Worm (Caenorhabditis elegans) whole organism, late embryonic: Measurements from ENCODE around the gene myrf-2.
A peak's percentile ranks its signal among the peaks of the same experiment; 100 is the strongest.

ENCODE experiments used
- C38D4.7 ChIP-seq: fragments of 200-800 bp; sonication (Bioruptor generic); optimal IDR thresholded peaks from 2 replicates; lab custom pipeline; 2018; ENCODE audit warnings: mild to moderate bottlenecking, missing genetic modification characterization, moderate library complexity, missing compliant biosample characterization
- K02D7.2 ChIP-seq: sonication (generic microtip); optimal IDR thresholded peaks from 2 replicates; lab custom pipeline; 2017; ENCODE audit warnings: mild to moderate bottlenecking, missing genetic modification characterization, missing compliant biosample characterization
- K09A11.1 ChIP-seq: sonication (generic microtip); optimal IDR thresholded peaks from 2 replicates; lab custom pipeline; 2017; ENCODE audit warnings: antibody characterized with exemption, mild to moderate bottlenecking, missing genetic modification characterization, missing compliant biosample characterization; ENCODE audit not compliant: insufficient read depth
- ceh-14 ChIP-seq: sonication (generic microtip); optimal IDR thresholded peaks from 2 replicates; lab custom pipeline; 2016; ENCODE audit warnings: missing genotype, missing genetic modification characterization, missing compliant biosample characterization
- ceh-18 ChIP-seq: sonication (generic microtip); optimal IDR thresholded peaks from 2 replicates; lab custom pipeline; 2016; ENCODE audit warnings: missing genetic modification characterization, missing compliant biosample characterization
- ceh-22 ChIP-seq: sonication (generic microtip); optimal IDR thresholded peaks from 2 replicates; lab custom pipeline; 2017; ENCODE audit warnings: missing biosample characterization, missing genetic modification characterization
- ceh-24 ChIP-seq: sonication (generic microtip); optimal IDR thresholded peaks from 2 replicates; lab custom pipeline; 2016; ENCODE audit warnings: mild to moderate bottlenecking, missing genetic modification characterization, missing compliant biosample characterization
- ceh-31 ChIP-seq: sonication (generic microtip); optimal IDR thresholded peaks from 2 replicates; lab custom pipeline; 2016; ENCODE audit warnings: missing genetic modification characterization, missing compliant biosample characterization
- ceh-45 ChIP-seq: fragments of 200-800 bp; sonication (Bioruptor generic); IDR thresholded peaks from 2 replicates; pipeline ENCODE4 v1.3.6; 2022; ENCODE audit warnings: missing genetic modification reagents, missing genetic modification characterization, missing compliant biosample characterization
- ceh-6 ChIP-seq: fragments of 200-800 bp; sonication (Bioruptor generic); optimal IDR thresholded peaks from 2 replicates; lab custom pipeline; 2018; ENCODE audit warnings: mild to moderate bottlenecking, missing genetic modification characterization, missing compliant biosample characterization
- elt-2 ChIP-seq: sonication (generic microtip); optimal IDR thresholded peaks from 2 replicates; lab custom pipeline; 2016; ENCODE audit warnings: missing genetic modification reagents, missing genetic modification characterization, missing compliant biosample characterization
- eyg-1 ChIP-seq: sonication (generic microtip); optimal IDR thresholded peaks from 2 replicates; lab custom pipeline; 2016; ENCODE audit warnings: missing genotype, missing genetic modification characterization, missing compliant biosample characterization
- fkh-6 ChIP-seq: sonication (generic microtip); optimal IDR thresholded peaks from 2 replicates; lab custom pipeline; 2016; ENCODE audit warnings: missing genetic modification characterization, missing compliant biosample characterization
- gmeb-2 ChIP-seq: sonication (generic microtip); optimal IDR thresholded peaks from 2 replicates; lab custom pipeline; 2016; ENCODE audit warnings: missing genetic modification characterization, inconsistent platforms, missing compliant biosample characterization
- hlh-15 ChIP-seq: sonication (generic microtip); optimal IDR thresholded peaks from 2 replicates; lab custom pipeline; 2016; ENCODE audit warnings: missing genetic modification characterization, missing compliant biosample characterization
- hlh-8 ChIP-seq: sonication (generic microtip); optimal IDR thresholded peaks from 2 replicates; lab custom pipeline; 2016; ENCODE audit warnings: missing genotype, missing genetic modification characterization, missing compliant biosample characterization
- lim-6 ChIP-seq: sonication (generic microtip); optimal IDR thresholded peaks from 2 replicates; lab custom pipeline; 2016; ENCODE audit warnings: missing genetic modification characterization, missing compliant biosample characterization
- madf-2 ChIP-seq: sonication (generic microtip); optimal IDR thresholded peaks from 2 replicates; lab custom pipeline; 2017; ENCODE audit warnings: missing genetic modification characterization, missing compliant biosample characterization
- nfya-1 ChIP-seq: sonication (generic microtip); optimal IDR thresholded peaks from 2 replicates; lab custom pipeline; 2017; ENCODE audit warnings: missing genetic modification characterization, mild to moderate bottlenecking, missing compliant biosample characterization, antibody characterized with exemption, moderate library complexity
- nhr-11 ChIP-seq: fragments of 150-350 bp; optimal IDR thresholded peaks from 2 replicates; lab custom pipeline; 2014; ENCODE audit warnings: missing biosample characterization, missing genetic modification characterization
- odd-2 ChIP-seq: sonication (generic microtip); optimal IDR thresholded peaks from 2 replicates; lab custom pipeline; 2017; ENCODE audit warnings: antibody characterized with exemption, mild to moderate bottlenecking, missing genetic modification characterization, missing compliant biosample characterization
- pha-2 ChIP-seq: sonication (generic microtip); optimal IDR thresholded peaks from 2 replicates; lab custom pipeline; 2017; ENCODE audit warnings: mild to moderate bottlenecking, missing genetic modification characterization, missing compliant biosample characterization
- pha-4 ChIP-seq: fragments of 150-350 bp; optimal IDR thresholded peaks from 2 replicates; lab custom pipeline; 2018; ENCODE audit warnings: missing biosample characterization, missing genetic modification reagents, missing genetic modification characterization
- pqm-1 ChIP-seq: sonication (generic microtip); optimal IDR thresholded peaks from 2 replicates; lab custom pipeline; 2016; ENCODE audit warnings: missing genetic modification characterization, missing compliant biosample characterization
- pros-1 ChIP-seq: fragments of 150-350 bp; optimal IDR thresholded peaks from 2 replicates; lab custom pipeline; 2014; ENCODE audit warnings: missing biosample characterization, missing genetic modification reagents, missing genetic modification characterization
- ref-2 ChIP-seq: sonication (generic microtip); optimal IDR thresholded peaks from 2 replicates; lab custom pipeline; 2016; ENCODE audit warnings: missing genetic modification characterization, missing compliant biosample characterization
- rnt-1 ChIP-seq: sonication (generic microtip); optimal IDR thresholded peaks from 2 replicates; lab custom pipeline; 2016; ENCODE audit warnings: missing genetic modification characterization, missing compliant biosample characterization
- sdc-2 ChIP-seq: sonication (generic microtip); optimal IDR thresholded peaks from 2 replicates; lab custom pipeline; 2016; ENCODE audit warnings: missing genotype, missing genetic modification characterization, missing compliant biosample characterization
- tbx-2 ChIP-seq: sonication (generic microtip); optimal IDR thresholded peaks from 2 replicates; lab custom pipeline; 2016; ENCODE audit warnings: missing genetic modification characterization, missing compliant biosample characterization
- unc-42 ChIP-seq: sonication (generic microtip); optimal IDR thresholded peaks from 2 replicates; lab custom pipeline; 2016; ENCODE audit warnings: missing genotype, missing genetic modification characterization, missing compliant biosample characterization
- unc-86 ChIP-seq: sonication (generic microtip); optimal IDR thresholded peaks from 2 replicates; lab custom pipeline; 2016; ENCODE audit warnings: missing genetic modification characterization, missing compliant biosample characterization
- ztf-16 ChIP-seq: sonication (generic microtip); optimal IDR thresholded peaks from 2 replicates; lab custom pipeline; 2017; ENCODE audit warnings: missing genetic modification characterization, missing compliant biosample characterization

The myrf-2 gene

ce11 chrX:10182613-10183012, 11.6 kb downstream of the myrf-2 start:
- TF ChIP-seq pqm-1 (tag; lab: Kevin White, UChicago) (no peak), eyg-1 (tag; lab: Kevin White, UChicago) (no peak), ztf-16 (no peak), ref-2 (tag; lab: Kevin White, UChicago) (no peak), tbx-2 (no peak), K09A11.1 (tag; lab: Kevin White, UChicago) (no peak), pha-4 (no peak), rnt-1 (no peak), nhr-11 (tag; lab: Kevin White, UChicago) (no peak), ceh-31 (tag; lab: Kevin White, UChicago) (no peak), pros-1 (tag; lab: Kevin White, UChicago) (no peak)

ce11 chrX:10176295-10176694, 17.9 kb downstream of the myrf-2 start, which contains the start of gene ncs-4:
ncs-4 (plus strand) TSS chrX:10176521.
- TF ChIP-seq ceh-18 (tag; lab: Kevin White, UChicago): peak; percentile 69
- no peak for TF ChIP-seq ztf-16

- TF ChIP-seq pqm-1 (tag; lab: Kevin White, UChicago) (no peak), hlh-15 (no peak), gmeb-2 (tag; lab: Kevin White, UChicago) (no peak), unc-86 (tag; lab: Kevin White, UChicago) (no peak), elt-2 (tag; lab: Kevin White, UChicago) (no peak)
These were observed 19.5 kb downstream of the myrf-2 start, which contains the start of gene C07A4.3 for ce11 chrX:10174683-10175082. C07A4.3 (plus strand) TSS chrX:10174983.

- TF ChIP-seq ceh-22 (tag; lab: Kevin White, UChicago): no peak
- TF ChIP-seq unc-42 (tag; lab: Kevin White, UChicago): no peak
- no peak for TF ChIP-seq C38D4.7
- no peak for TF ChIP-seq odd-2 (tag; lab: Kevin White, UChicago)
These were observed 22.1 kb downstream of the myrf-2 start, which contains the start of gene C07A4.2 for ce11 chrX:10172004-10172584. C07A4.2 (plus strand) TSS chrX:10172198.

- TF ChIP-seq hlh-8: no peak
- no peak for TF ChIP-seq ceh-6 (GFP tag; lab: Kevin White, UChicago)
- TF ChIP-seq K02D7.2 (tag; lab: Kevin White, UChicago): no peak
- TF ChIP-seq sdc-2 (tag; lab: Kevin White, UChicago): no peak
- no peak for TF ChIP-seq ceh-24 (tag; lab: Kevin White, UChicago)
These were observed 23.6 kb downstream of the myrf-2 start for ce11 chrX:10170598-10170997.

- no peak for TF ChIP-seq nhr-11 (tag; lab: Kevin White, UChicago)
- no peak for TF ChIP-seq pha-2
- TF ChIP-seq K09A11.1 (tag; lab: Kevin White, UChicago): no peak
- TF ChIP-seq ceh-31 (tag; lab: Kevin White, UChicago): no peak
- no peak for TF ChIP-seq madf-2 (tag; lab: Kevin White, UChicago)
- no peak for TF ChIP-seq lim-6
- TF ChIP-seq fkh-6 (tag; lab: Kevin White, UChicago): no peak
- TF ChIP-seq ceh-22 (tag; lab: Kevin White, UChicago): no peak
- TF ChIP-seq nfya-1 (tag; lab: Kevin White, UChicago): no peak
- TF ChIP-seq ceh-45 (GFP tag; lab: Robert Waterston, UW): no peak
- no peak for TF ChIP-seq ceh-14 (tag; lab: Kevin White, UChicago)
These were observed 25.6 kb downstream of the myrf-2 start for ce11 chrX:10168534-10168933.
